Fruit fly (Drosophila melanogaster): ENCODE measurements around the gene CG33700.

The CG33700 gene

DNA sequence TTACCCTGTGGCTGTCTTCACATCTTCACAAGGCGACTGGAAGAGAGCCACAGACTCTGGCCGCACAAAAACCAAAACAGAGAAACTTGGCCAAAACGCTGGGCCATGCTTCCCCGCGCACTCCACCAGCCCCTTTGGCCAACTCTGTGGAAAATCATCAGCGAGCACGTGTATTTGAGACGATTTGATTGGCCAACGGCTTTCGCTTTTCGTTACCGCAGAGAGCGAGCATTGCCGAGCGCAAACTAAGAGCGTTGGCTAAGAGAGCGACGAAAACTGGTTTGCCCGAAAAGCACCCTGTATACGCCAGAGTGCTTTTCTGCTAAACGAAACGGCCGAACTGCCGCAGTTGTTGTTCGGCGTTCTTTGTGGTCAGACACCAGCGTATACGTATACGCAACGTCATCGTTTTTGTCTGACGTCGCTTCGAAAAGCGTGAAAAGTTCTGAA, 21.6 kb upstream of the CG33700 start, which contains the start of gene CG42673 (continued):
- TF ChIP-seq Med (GFP tag) (peak; percentile 82), CG1602 (GFP tag; optimal IDR thresholded peaks at IDR 0.05) (no peak), CG10209 (GFP tag; optimal IDR thresholded peaks at IDR 0.05) (no peak), CG9609 (GFP tag; optimal IDR thresholded peaks at IDR 0.05) (no peak), pum (GFP tag; optimal IDR thresholded peaks at IDR 0.05) (no peak), stwl (tag; optimal IDR thresholded peaks at IDR 0.05) (no peak), hkb (optimal IDR thresholded peaks at IDR 0.05) (no peak), hkb (GFP tag; IDR thresholded peaks at IDR 0.05) (peak; percentile 52), Dbx (GFP tag; IDR thresholded peaks at IDR 0.05) (peak; percentile 49; the same call in 1 of the 3 replicates), NfI (GFP tag; optimal IDR thresholded peaks at IDR 0.05) (no peak), Rx (GFP tag; IDR thresholded peaks at IDR 0.05) (no peak), Hey (tag; optimal IDR thresholded peaks at IDR 0.05) (no peak), ken (GFP tag; IDR thresholded peaks at IDR 0.05) (0 out of 3 replicates have a peak, but pooled peaks have one; percentile 20), CG1603 (tag; optimal IDR thresholded peaks at IDR 0.05) (no peak), vnd (GFP tag; IDR thresholded peaks at IDR 0.05; ENCODE audit: partially characterized antibody) (no peak), zen2 (GFP tag; IDR thresholded peaks at IDR 0.05; ENCODE audit: partially characterized antibody) (peak; percentile 69), nom (GFP tag; optimal IDR thresholded peaks at IDR 0.05) (peak; percentile 82), CG13624 (GFP tag; optimal IDR thresholded peaks at IDR 0.05) (peak; percentile 9), Fer2 (tag; optimal IDR thresholded peaks at IDR 0.05) (no peak), Nf-YB (GFP tag; optimal IDR thresholded peaks at IDR 0.05) (peak; percentile 98), CG3163 (GFP tag; optimal IDR thresholded peaks at IDR 0.05) (peak; percentile 99), CG8765 (GFP tag; IDR thresholded peaks at IDR 0.05) (no peak), Eip74EF (GFP tag; optimal IDR thresholded peaks at IDR 0.05) (peak in 1 of 2 experiments; percentile 40), E2f2 (GFP tag; IDR thresholded peaks at IDR 0.05) (0 out of 2 replicates have a peak, but pooled peaks have one; percentile 13), dmrt99B (tag; optimal IDR thresholded peaks at IDR 0.05) (peak; percentile 5), zf30C (GFP tag; optimal IDR thresholded peaks at IDR 0.05) (no peak), CG18619 (GFP tag; optimal IDR thresholded peaks at IDR 0.05) (no peak), CG18262 (tag; optimal IDR thresholded peaks at IDR 0.05) (peak; percentile 4), ci (GFP tag; IDR thresholded peaks at IDR 0.05) (peak; percentile 45; the same call in 2 of the 3 replicates), Max (GFP tag; optimal IDR thresholded peaks at IDR 0.05) (peak; percentile 69), Fer1 (GFP tag; optimal IDR thresholded peaks at IDR 0.05) (peak; percentile 63), caup (GFP tag; optimal IDR thresholded peaks at IDR 0.05; ENCODE audit: severe bottlenecking) (peak; percentile 11), dm (GFP tag; optimal IDR thresholded peaks at IDR 0.05) (peak; percentile 70), CrebB (tag; optimal IDR thresholded peaks at IDR 0.05) (no peak), nerfin-2 (GFP tag; IDR thresholded peaks at IDR 0.05; ENCODE audit: partially characterized antibody) (peak; percentile 25; the same call in 1 of the 2 replicates), CG10366 (GFP tag; IDR thresholded peaks at IDR 0.05) (peak; percentile 70), Lpt (GFP tag; optimal IDR thresholded peaks at IDR 0.05) (no peak), Adf1 (GFP tag; IDR thresholded peaks at IDR 0.05) (peak; percentile 39), toy (GFP tag; IDR thresholded peaks at IDR 0.05) (no peak), schlank (tag; optimal IDR thresholded peaks at IDR 0.05) (no peak), sqz (GFP tag; optimal IDR thresholded peaks at IDR 0.05) (peak; percentile 10), CG7987 (GFP tag; optimal IDR thresholded peaks at IDR 0.05) (peak; percentile 8), oc (tag; optimal IDR thresholded peaks at IDR 0.05) (peak; percentile 2), CG34422 (GFP tag; IDR thresholded peaks at IDR 0.05) (peak; percentile 72; the same call in 1 of the 3 replicates), bsh (GFP tag; optimal IDR thresholded peaks at IDR 0.05) (peak; percentile 21 to 33), Dip3 (GFP tag; optimal IDR thresholded peaks at IDR 0.05) (no peak), CG4424 (GFP tag; optimal IDR thresholded peaks at IDR 0.05) (peak; percentile 1)

All from whole organism, embryonic.